Fruit fly (Drosophila melanogaster): ENCODE measurements around the gene fiz.

dm6 chrX:14857883-14858282 is 51.6 kb downstream of the fiz start:
- TF ChIP-seq CG3032 (tag; optimal IDR thresholded peaks at IDR 0.05) (no peak), CG11294 (GFP tag; IDR thresholded peaks at IDR 0.05) (peak; percentile 44; the same call in 1 of the 2 replicates), Blimp-1 (GFP tag; optimal IDR thresholded peaks at IDR 0.05) (no peak)

All from whole organism, prepupa.